Fruit fly (Drosophila melanogaster) whole organism, embryonic: ENCODE data around the gene CG33127.

ENCODE experiments used
- ATbp ChIP-seq: fragments of 200-800 bp; sonication (Bioruptor generic); optimal IDR thresholded peaks from 2 replicates; lab custom pipeline; 2017; ENCODE audit warnings: missing biosample characterization, mild to moderate bottlenecking, missing genetic modification characterization, missing genetic modification reagents
- HLH3B ChIP-seq: fragments of 200-800 bp; sonication (Bioruptor generic); IDR thresholded peaks from 2 replicates; pipeline ENCODE4 v1.3.6; 2022; ENCODE audit warnings: missing biosample characterization, missing genetic modification characterization
- ab ChIP-seq: fragments of 200-800 bp; sonication (Bioruptor generic); optimal IDR thresholded peaks from 2 replicates; lab custom pipeline; 2016; ENCODE audit warnings: missing biosample characterization, missing genetic modification characterization

DNA sequence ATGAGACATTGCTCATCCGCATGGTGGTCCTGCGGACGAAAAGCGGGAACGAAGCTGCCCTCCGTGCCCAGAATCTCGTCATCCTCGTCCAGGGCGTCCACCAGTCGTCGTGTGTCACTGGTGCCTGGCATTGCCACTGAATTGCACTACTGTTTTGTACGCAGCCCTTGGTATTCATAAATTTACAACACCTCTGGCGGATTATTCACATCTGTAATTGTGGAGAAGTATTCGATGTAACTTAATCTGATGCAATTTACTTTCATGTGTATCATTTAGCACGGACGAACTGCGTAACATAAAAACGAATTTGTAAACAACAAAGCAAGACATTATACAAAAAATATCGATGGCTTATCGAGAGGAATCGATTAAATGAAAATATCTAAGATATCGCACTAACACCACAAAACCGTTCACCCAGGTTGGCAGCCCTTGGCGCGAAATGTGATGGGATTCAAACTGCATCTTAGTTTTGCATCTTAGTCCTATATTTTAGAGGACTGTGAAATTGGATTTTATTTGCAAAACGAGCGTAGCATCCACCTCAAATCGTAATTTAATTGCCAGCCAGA is 35.7 kb downstream of the CG33127 start, which contains the start of gene Ent1:
- TF ChIP-seq HLH3B, result no peak
- TF ChIP-seq ab, result no peak
- TF ChIP-seq ATbp (GFP tag; lab: Kevin White, UChicago), result no peak
